Worm (Caenorhabditis elegans) whole organism, L1 larva: Measurements from ENCODE around the gene ZK218.7.
A peak's percentile ranks its signal among the peaks of the same experiment; 100 is the strongest.

ENCODE experiments used
- C04F5.9 ChIP-seq: sonication (generic microtip); optimal IDR thresholded peaks from 2 replicates; lab custom pipeline; 2016; ENCODE audit warnings: missing genetic modification characterization, missing compliant biosample characterization
- C16A3.4 ChIP-seq: fragments of 150-350 bp; optimal IDR thresholded peaks from 2 replicates; lab custom pipeline; 2014; ENCODE audit warnings: missing biosample characterization, missing genetic modification characterization
- aha-1 ChIP-seq: fragments of 150-350 bp; optimal IDR thresholded peaks from 2 replicates; lab custom pipeline; 2014; ENCODE audit warnings: missing biosample characterization, missing genetic modification characterization
- aly-2 ChIP-seq: fragments of 150-350 bp; optimal IDR thresholded peaks from 2 replicates; lab custom pipeline; 2014; ENCODE audit warnings: missing biosample characterization, missing genetic modification characterization
- ama-1 ChIP-seq: fragments of 150-350 bp; optimal IDR thresholded peaks from 2 replicates; lab custom pipeline; 2014
- ceh-63 ChIP-seq: fragments of 200-800 bp; sonication (Bioruptor generic); optimal IDR thresholded peaks from 2 replicates; lab custom pipeline; 2018; ENCODE audit warnings: mild to moderate bottlenecking, missing genetic modification characterization, missing compliant biosample characterization
- ceh-90 ChIP-seq: sonication (generic microtip); optimal IDR thresholded peaks from 2 replicates; lab custom pipeline; 2016; ENCODE audit warnings: missing genetic modification characterization, missing compliant biosample characterization
- dpl-1 ChIP-seq, 3 experiments: fragments of 150-350 bp in 2 of 3; sonication (generic microtip) in 1 of 3; optimal IDR thresholded peaks; 2 replicates each; lab custom pipeline; 2014 to 2017; ENCODE audit warnings: missing biosample characterization in 3 of 3, missing genetic modification characterization in 3 of 3, missing genetic modification reagents in 3 of 3
- efl-1 ChIP-seq, 4 experiments: fragments of 150-350 bp; optimal IDR thresholded peaks in 3 of 4; peaks in 1 of 4; 1 replicate in 1 of 4; 2 replicates in 3 of 4; lab custom pipeline; 2014; ENCODE audit warnings: missing biosample characterization in 2 of 4, missing genetic modification characterization in 2 of 4, missing genetic modification reagents in 2 of 4
- egl-27 ChIP-seq, 2 experiments: fragments of 150-350 bp in 1 of 2; sonication (generic microtip); optimal IDR thresholded peaks; 3 replicates each; lab custom pipeline; 2017 to 2018; ENCODE audit warnings: missing biosample characterization in 2 of 2, missing genetic modification characterization in 2 of 2, missing genetic modification reagents in 2 of 2
- fkh-4 ChIP-seq: sonication (generic microtip); optimal IDR thresholded peaks from 2 replicates; lab custom pipeline; 2016; ENCODE audit warnings: missing compliant biosample characterization, missing genetic modification characterization, borderline replicate concordance
- fkh-8 ChIP-seq: sonication (generic microtip); optimal IDR thresholded peaks from 2 replicates; lab custom pipeline; 2016; ENCODE audit warnings: mild to moderate bottlenecking, missing genetic modification characterization, missing compliant biosample characterization
- grh-1 ChIP-seq: fragments of 200-800 bp; sonication (Bioruptor generic); IDR thresholded peaks from 2 replicates; pipeline ENCODE4 v1.3.6; 2022; ENCODE audit warnings: missing genetic modification reagents, missing genetic modification characterization, missing compliant biosample characterization
- hlh-4 ChIP-seq: sonication (generic microtip); optimal IDR thresholded peaks from 2 replicates; lab custom pipeline; 2016; ENCODE audit warnings: mild to moderate bottlenecking, missing genetic modification characterization, missing compliant biosample characterization
- lin-13 ChIP-seq: fragments of 150-350 bp; optimal IDR thresholded peaks from 2 replicates; lab custom pipeline; 2014; ENCODE audit warnings: missing biosample characterization, missing genetic modification reagents, missing genetic modification characterization
- lin-14 ChIP-seq: fragments of 200-800 bp; sonication (Bioruptor generic); optimal IDR thresholded peaks from 2 replicates; lab custom pipeline; 2018; ENCODE audit warnings: mild to moderate bottlenecking, missing genetic modification characterization, moderate library complexity, missing compliant biosample characterization
- lin-39 ChIP-seq: fragments of 150-350 bp; optimal IDR thresholded peaks from 2 replicates; lab custom pipeline; 2014; ENCODE audit warnings: missing biosample characterization, missing genetic modification reagents, missing genetic modification characterization
- lir-3 ChIP-seq: sonication (generic microtip); optimal IDR thresholded peaks from 2 replicates; lab custom pipeline; 2016; ENCODE audit warnings: mild to moderate bottlenecking, missing genetic modification characterization, moderate library complexity, missing compliant biosample characterization; ENCODE audit not compliant: poor library complexity
- lsy-2 ChIP-seq, 2 experiments: fragments of 150-350 bp; optimal IDR thresholded peaks; 2 replicates each; lab custom pipeline; 2014; ENCODE audit warnings: missing biosample characterization in 2 of 2, missing genetic modification characterization in 2 of 2
- mdl-1 ChIP-seq, 2 experiments: fragments of 150-350 bp; optimal IDR thresholded peaks; 2 replicates each; lab custom pipeline; 2014 to 2017; ENCODE audit warnings: missing biosample characterization in 2 of 2, missing genetic modification characterization in 2 of 2, inconsistent platforms in 1 of 2
- mef-2 ChIP-seq: fragments of 150-350 bp; optimal IDR thresholded peaks from 2 replicates; lab custom pipeline; 2014; ENCODE audit warnings: missing biosample characterization, missing genetic modification characterization
- nhr-11 ChIP-seq: fragments of 150-350 bp; optimal IDR thresholded peaks from 2 replicates; lab custom pipeline; 2014; ENCODE audit warnings: missing biosample characterization, missing genetic modification characterization
- nhr-28 ChIP-seq: fragments of 150-350 bp; optimal IDR thresholded peaks from 2 replicates; lab custom pipeline; 2014; ENCODE audit warnings: missing biosample characterization, missing genetic modification characterization
- nhr-47 ChIP-seq: sonication (generic microtip); optimal IDR thresholded peaks from 2 replicates; lab custom pipeline; 2016; ENCODE audit warnings: mild to moderate bottlenecking, missing genetic modification characterization, moderate library complexity, missing compliant biosample characterization
- nhr-77 ChIP-seq: fragments of 150-350 bp; optimal IDR thresholded peaks from 2 replicates; lab custom pipeline; 2014; ENCODE audit warnings: missing biosample characterization, missing genetic modification characterization
- nhr-90 ChIP-seq: sonication (generic microtip); optimal IDR thresholded peaks from 2 replicates; lab custom pipeline; 2016; ENCODE audit warnings: mild to moderate bottlenecking, missing genetic modification characterization, missing compliant biosample characterization; ENCODE audit not compliant: poor library complexity
- pax-3 ChIP-seq: fragments of 200-800 bp; sonication (Bioruptor generic); optimal IDR thresholded peaks from 2 replicates; lab custom pipeline; 2018; ENCODE audit warnings: mild to moderate bottlenecking, missing genetic modification characterization, moderate library complexity, missing compliant biosample characterization
- pqm-1 ChIP-seq: sonication (generic microtip); optimal IDR thresholded peaks from 3 replicates; lab custom pipeline; 2017; ENCODE audit warnings: missing biosample characterization, missing genetic modification characterization
- skn-1 ChIP-seq: fragments of 150-350 bp; optimal IDR thresholded peaks from 2 replicates; lab custom pipeline; 2014; ENCODE audit warnings: missing biosample characterization, missing genetic modification characterization
- snpc-4 ChIP-seq: fragments of 150-350 bp; optimal IDR thresholded peaks from 2 replicates; lab custom pipeline; 2014; ENCODE audit warnings: missing biosample characterization, missing genetic modification characterization
- sptf-1 ChIP-seq: fragments of 150-350 bp; optimal IDR thresholded peaks from 2 replicates; lab custom pipeline; 2014; ENCODE audit warnings: missing biosample characterization, missing genetic modification characterization
- sup-37 ChIP-seq: fragments of 200-800 bp; sonication (Bioruptor generic); optimal IDR thresholded peaks from 2 replicates; lab custom pipeline; 2018; ENCODE audit warnings: mild to moderate bottlenecking, missing genetic modification characterization, missing compliant biosample characterization
- unc-62 ChIP-seq: fragments of 150-350 bp; optimal IDR thresholded peaks from 2 replicates; lab custom pipeline; 2014; ENCODE audit warnings: missing biosample characterization, missing genetic modification reagents, missing genetic modification characterization
- ztf-11 ChIP-seq, 2 experiments: sonication (generic microtip); optimal IDR thresholded peaks; 2 replicates each; lab custom pipeline; 2016 to 2017; ENCODE audit warnings: missing genetic modification characterization in 2 of 2, missing biosample characterization in 1 of 2, missing compliant biosample characterization in 1 of 2
- ztf-4 ChIP-seq: fragments of 150-350 bp; optimal IDR thresholded peaks from 2 replicates; lab custom pipeline; 2014; ENCODE audit warnings: missing biosample characterization, missing genetic modification characterization

ZK218.7 gene

ce11 chrV:17105483-17105882, at the start of gene ZK218.7:
TSS of gene ZK218.7 (plus strand) at chrV:17105783.
- TF ChIP-seq efl-1 (optimal IDR thresholded peaks at IDR 0.05; lab: Kevin White, UChicago) (no peak), efl-1 (GFP tag; optimal IDR thresholded peaks at IDR 0.05 in 1 of 2; lab: Kevin White, UChicago) (peak in 1 of 2 experiments; percentile 28), sup-37 (GFP tag; lab: Kevin White, UChicago) (no peak), lsy-2 (tag; optimal IDR thresholded peaks at IDR 0.05; lab: Kevin White, UChicago) (no peak)

DNA sequence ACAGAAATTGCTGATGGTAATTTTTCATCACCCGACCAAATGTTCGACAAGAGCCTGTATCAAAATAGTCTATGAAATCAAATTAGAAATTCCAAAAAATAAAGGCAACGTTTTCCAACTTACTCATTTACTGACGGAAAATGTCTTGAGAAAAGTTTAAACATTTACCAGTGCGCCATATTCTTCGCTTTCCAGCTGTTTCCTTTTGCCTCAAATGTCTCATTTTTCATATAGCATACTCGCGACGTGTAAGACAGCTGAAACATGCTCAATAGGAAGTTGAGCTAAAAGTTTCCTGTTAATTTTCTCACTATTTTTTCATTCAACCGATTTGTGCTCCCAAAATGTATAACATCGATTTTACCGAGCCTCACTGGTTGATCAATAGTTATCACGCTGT, 45.6 kb upstream of the ZK218.7 start, which contains the start of gene sri-66:
Gene sri-66 (plus strand): TSS at position 301 of the 400 bp plus-strand sequence.
- TF ChIP-seq mef-2 (tag; lab: Kevin White, UChicago) (no peak), nhr-47 (tag; lab: Kevin White, UChicago) (no peak), ztf-4 (tag; lab: Kevin White, UChicago) (no peak), ceh-90 (no peak)

DNA sequence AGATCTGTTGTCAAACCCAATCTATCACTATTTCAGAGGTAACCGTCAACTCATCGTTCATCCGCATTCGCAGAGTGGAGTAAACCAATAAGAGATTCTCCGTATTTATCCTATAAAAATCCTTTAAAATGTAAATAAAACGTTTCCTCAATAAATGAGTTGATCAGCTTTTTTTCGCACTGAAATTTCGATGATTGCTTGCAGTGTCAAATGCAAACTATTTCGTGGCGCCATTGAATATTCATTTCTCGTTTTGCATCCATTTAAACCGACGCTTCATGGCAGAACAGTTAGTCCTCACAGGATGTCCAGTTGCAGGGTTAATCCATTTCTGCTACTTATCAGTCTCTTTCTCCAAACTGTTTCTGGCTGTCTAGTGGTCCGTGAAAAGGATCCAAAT, 44.0 kb upstream of the ZK218.7 start, which contains the start of gene F28B1.9:
Gene F28B1.9 (plus strand): TSS at position 301 of the 400 bp plus-strand sequence.
- TF ChIP-seq C04F5.9 (tag; lab: Kevin White, UChicago) (no peak), nhr-47 (tag; lab: Kevin White, UChicago) (no peak), sptf-1 (tag; lab: Kevin White, UChicago) (no peak), ztf-4 (tag; lab: Kevin White, UChicago) (no peak), nhr-28 (tag; lab: Kevin White, UChicago) (no peak)

DNA sequence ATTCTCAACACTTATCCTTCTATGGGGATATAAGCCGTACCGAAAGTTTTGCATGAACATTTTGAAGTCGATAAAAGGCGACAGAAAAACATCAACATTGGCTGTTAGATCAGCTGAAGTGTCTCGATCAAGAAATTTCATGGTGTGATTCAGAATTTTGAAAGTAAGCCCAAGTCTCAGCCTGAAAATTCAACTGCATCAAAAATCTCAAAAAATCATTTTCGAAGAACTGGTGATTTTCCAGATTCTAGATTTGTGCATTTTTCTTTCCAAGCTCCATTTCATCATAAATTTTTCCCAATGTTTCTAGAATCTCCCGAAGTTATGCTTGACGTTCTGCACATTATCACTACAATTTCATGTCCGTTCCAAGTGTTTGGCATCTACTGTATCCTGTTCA, 40.9 kb upstream of the ZK218.7 start, which contains the start of gene srh-255:
Gene srh-255 (plus strand): TSS at position 301 of the 400 bp plus-strand sequence.
- TF ChIP-seq ceh-63 (GFP tag; lab: Kevin White, UChicago) (no peak), C16A3.4 (tag; lab: Kevin White, UChicago) (no peak), fkh-4 (tag; lab: Kevin White, UChicago) (no peak)
- TF ChIP-seq, all 84 proteins: peak for 0

- TF ChIP-seq fkh-8 (tag; lab: Kevin White, UChicago) (no peak), unc-62 (GFP tag; lab: Kevin White, UChicago) (no peak), nhr-77 (tag; lab: Kevin White, UChicago) (no peak), lin-13 (no peak), nhr-11 (tag; lab: Kevin White, UChicago) (no peak), nhr-47 (tag; lab: Kevin White, UChicago) (no peak), grh-1 (GFP tag; lab: Robert Waterston, UW) (no peak), ceh-63 (GFP tag; lab: Kevin White, UChicago) (no peak), dpl-1 (GFP tag; optimal IDR thresholded peaks at IDR 0.05; lab: Kevin White, UChicago) (no peak), nhr-90 (tag; lab: Kevin White, UChicago) (no peak)
Measured at ce11 chrV:17066634-17067033, 38.9 kb upstream of the ZK218.7 start.

DNA sequence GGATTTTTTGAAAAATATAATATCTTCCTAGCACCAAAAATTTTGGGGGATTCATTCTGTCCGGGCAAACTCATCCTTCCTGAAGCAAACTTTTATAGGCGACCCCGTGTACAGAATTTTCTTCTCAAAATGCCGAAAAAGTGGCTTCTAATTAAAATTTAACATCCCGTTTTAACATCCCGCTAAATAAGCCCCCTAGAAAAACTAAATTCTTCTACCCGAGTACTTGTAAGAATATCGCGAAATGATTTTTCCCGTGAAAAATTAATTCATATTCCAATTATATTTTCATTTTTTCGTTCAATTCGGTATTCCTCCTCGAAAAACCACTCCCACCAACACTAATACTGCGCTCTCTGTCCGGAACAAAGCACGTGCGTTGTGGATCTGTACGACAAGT, 36.7 kb upstream of the ZK218.7 start, which contains the start of gene T05E12.8:
Gene T05E12.8 (plus strand): TSS at position 301 of the 400 bp plus-strand sequence.
- TF ChIP-seq ztf-11 (tag; optimal IDR thresholded peaks at IDR 0.05; lab: Kevin White, UChicago): no peak
- TF ChIP-seq efl-1 (optimal IDR thresholded peaks at IDR 0.05; lab: Kevin White, UChicago): no peak
- TF ChIP-seq efl-1 (GFP tag; optimal IDR thresholded peaks at IDR 0.05 in 1 of 2; lab: Kevin White, UChicago): peak in 1 of 2 experiments; percentile 65
- TF ChIP-seq, all 84 proteins: peak for 1

DNA sequence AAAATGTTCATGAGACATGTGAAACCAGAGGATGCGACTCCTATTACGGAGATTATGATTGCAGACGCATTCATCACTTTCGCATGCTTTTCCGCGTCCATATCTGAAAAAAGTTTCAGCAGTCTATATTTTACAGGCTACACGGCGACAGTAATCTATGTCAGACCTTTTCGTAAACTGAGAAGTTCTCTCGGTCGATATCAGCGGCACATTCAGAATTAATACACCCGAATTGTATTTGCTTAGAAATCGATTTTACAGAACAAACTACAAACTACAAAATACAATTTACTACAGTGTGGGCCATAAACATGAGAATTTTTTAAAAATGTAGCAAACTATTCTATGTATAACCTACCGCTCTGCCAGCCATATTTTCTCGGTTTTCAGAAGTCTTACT, 34.0 kb upstream of the ZK218.7 start, which contains the start of gene srbc-14:
Gene srbc-14 (minus strand): TSS at position 101 of the 400 bp plus-strand sequence.
- TF ChIP-seq unc-62 (GFP tag; lab: Kevin White, UChicago) (no peak), aly-2 (no peak), nhr-11 (tag; lab: Kevin White, UChicago) (no peak), hlh-4 (no peak), lin-14 (GFP tag; lab: Kevin White, UChicago) (no peak), ztf-4 (tag; lab: Kevin White, UChicago) (no peak), grh-1 (GFP tag; lab: Robert Waterston, UW) (no peak), pax-3 (no peak), efl-1 (optimal IDR thresholded peaks at IDR 0.05; lab: Kevin White, UChicago) (no peak), efl-1 (GFP tag; optimal IDR thresholded peaks at IDR 0.05 in 1 of 2; lab: Kevin White, UChicago) (no peak), snpc-4 (no peak), lir-3 (tag; lab: Kevin White, UChicago) (no peak), dpl-1 (GFP tag; optimal IDR thresholded peaks at IDR 0.05; lab: Kevin White, UChicago) (no peak), lin-39 (tag; lab: Kevin White, UChicago) (no peak), lin-13 (no peak), pqm-1 (tag; lab: Kevin White, UChicago) (no peak), aha-1 (tag; lab: Kevin White, UChicago) (no peak), mdl-1 (tag; optimal IDR thresholded peaks at IDR 0.05; lab: Kevin White, UChicago) (no peak), skn-1 (tag; lab: Kevin White, UChicago) (no peak), egl-27 (tag; optimal IDR thresholded peaks at IDR 0.05; lab: Kevin White, UChicago) (no peak), ama-1 (lab: Kevin White, UChicago) (no peak)
